Worm (Caenorhabditis elegans) whole organism, young adult: ENCODE data around the gene C02H6.3.

Experiments
- C06A6.2 ChIP-seq: fragments of 200-800 bp; sonication (Bioruptor generic); conservative IDR thresholded peaks from 2 replicates; pipeline ENCODE4 v1.3.6; 2022; ENCODE audit warnings: missing genetic modification characterization, missing compliant biosample characterization
- K11D2.4 ChIP-seq: fragments of 200-800 bp; sonication (Bioruptor generic); IDR thresholded peaks from 2 replicates; pipeline ENCODE4 v1.3.6; 2022; ENCODE audit warnings: missing genetic modification reagents, missing genetic modification characterization, missing compliant biosample characterization
- Y53G8AR.9 ChIP-seq: fragments of 200-800 bp; sonication (Bioruptor generic); conservative IDR thresholded peaks from 2 replicates; pipeline ENCODE4 v1.3.6; 2022; ENCODE audit warnings: missing genetic modification reagents, missing genetic modification characterization, missing compliant biosample characterization
- ZK185.1 ChIP-seq: sonication (generic microtip); optimal IDR thresholded peaks from 2 replicates; lab custom pipeline; 2016; ENCODE audit warnings: mild to moderate bottlenecking, missing genetic modification characterization, missing compliant biosample characterization; ENCODE audit not compliant: poor library complexity, severe bottlenecking
- akir-1 ChIP-seq: fragments of 200-800 bp; sonication (Bioruptor generic); optimal IDR thresholded peaks from 2 replicates; lab custom pipeline; 2018; ENCODE audit warnings: mild to moderate bottlenecking, missing genetic modification characterization, moderate library complexity, missing compliant biosample characterization
- ama-1 ChIP-seq, 3 experiments: fragments of 150-350 bp in 1 of 3; sonication (generic microtip) in 2 of 3; optimal IDR thresholded peaks; 2 replicates each; lab custom pipeline; 2014 to 2018; ENCODE audit warnings: missing biosample characterization in 2 of 3, missing genetic modification characterization in 2 of 3, missing genetic modification reagents in 2 of 3
- attf-5 ChIP-seq: fragments of 200-800 bp; sonication (Bioruptor generic); optimal IDR thresholded peaks from 2 replicates; lab custom pipeline; 2018; ENCODE audit warnings: mild to moderate bottlenecking, missing genetic modification characterization, missing compliant biosample characterization
- attf-6 ChIP-seq: fragments of 200-800 bp; sonication (Bioruptor generic); IDR thresholded peaks from 2 replicates; pipeline ENCODE4 v1.3.6; 2022; ENCODE audit warnings: missing genetic modification reagents, missing genetic modification characterization, missing compliant biosample characterization
- bed-1 ChIP-seq: fragments of 200-800 bp; sonication (Bioruptor generic); IDR thresholded peaks from 2 replicates; pipeline ENCODE4 v1.3.6; 2022; ENCODE audit warnings: missing genetic modification reagents, missing genetic modification characterization, missing compliant biosample characterization
- bed-2 ChIP-seq: fragments of 200-800 bp; sonication (Bioruptor generic); IDR thresholded peaks from 2 replicates; pipeline ENCODE4 v1.3.6; 2022; ENCODE audit warnings: missing genetic modification reagents, missing genetic modification characterization, missing compliant biosample characterization
- dpff-1 ChIP-seq: sonication (generic microtip); optimal IDR thresholded peaks from 2 replicates; lab custom pipeline; 2017; ENCODE audit warnings: mild to moderate bottlenecking, missing genetic modification characterization, missing compliant biosample characterization
- egrh-3 ChIP-seq: fragments of 200-800 bp; sonication (Bioruptor generic); IDR thresholded peaks from 2 replicates; pipeline ENCODE4 v1.3.6; 2022; ENCODE audit warnings: missing genetic modification reagents, missing genetic modification characterization, missing compliant biosample characterization
- lin-26 ChIP-seq: fragments of 200-800 bp; sonication (Bioruptor generic); IDR thresholded peaks from 2 replicates; pipeline ENCODE4 v1.3.6; 2022; ENCODE audit warnings: missing genetic modification reagents, missing genetic modification characterization, missing compliant biosample characterization
- lin-40 ChIP-seq: sonication (generic microtip); optimal IDR thresholded peaks from 2 replicates; lab custom pipeline; 2016; ENCODE audit warnings: missing genetic modification characterization, mild to moderate bottlenecking, missing compliant biosample characterization, missing genotype, missing genetic modification reagents
- lsl-1 ChIP-seq: fragments of 200-800 bp; sonication (Bioruptor generic); optimal IDR thresholded peaks from 2 replicates; lab custom pipeline; 2018; ENCODE audit warnings: mild to moderate bottlenecking, missing genetic modification characterization, moderate library complexity, missing compliant biosample characterization
- madf-3 ChIP-seq: fragments of 200-800 bp; sonication (Bioruptor generic); IDR thresholded peaks from 2 replicates; pipeline ENCODE4 v1.3.6; 2022; ENCODE audit warnings: missing genetic modification reagents, missing genetic modification characterization, missing compliant biosample characterization
- madf-8 ChIP-seq: fragments of 200-800 bp; sonication (Bioruptor generic); conservative IDR thresholded peaks from 2 replicates; pipeline ENCODE4 v1.3.6; 2022; ENCODE audit warnings: missing genetic modification reagents, missing genetic modification characterization, missing compliant biosample characterization
- mes-4 ChIP-seq: sonication (generic microtip); optimal IDR thresholded peaks from 2 replicates; lab custom pipeline; 2016; ENCODE audit warnings: missing genotype, missing genetic modification characterization, missing compliant biosample characterization
- mxl-1 ChIP-seq: sonication (generic microtip); optimal IDR thresholded peaks from 2 replicates; lab custom pipeline; 2016; ENCODE audit warnings: missing genetic modification characterization, missing compliant biosample characterization
- nfya-2 ChIP-seq: fragments of 200-800 bp; sonication (Bioruptor generic); IDR thresholded peaks from 2 replicates; pipeline ENCODE4 v1.3.6; 2022; ENCODE audit warnings: missing genetic modification reagents, missing genetic modification characterization, missing compliant biosample characterization
- nhr-179 ChIP-seq: sonication (generic microtip); optimal IDR thresholded peaks from 2 replicates; lab custom pipeline; 2016; ENCODE audit warnings: mild to moderate bottlenecking, missing genetic modification characterization, missing compliant biosample characterization
- nhr-27 ChIP-seq: fragments of 200-800 bp; sonication (Bioruptor generic); optimal IDR thresholded peaks from 2 replicates; lab custom pipeline; 2018; ENCODE audit warnings: mild to moderate bottlenecking, missing genetic modification characterization, moderate library complexity, missing compliant biosample characterization
- snpc-1.1 ChIP-seq: sonication (generic microtip); optimal IDR thresholded peaks from 2 replicates; lab custom pipeline; 2017; ENCODE audit warnings: missing genetic modification characterization, mild to moderate bottlenecking, missing compliant biosample characterization, antibody characterized with exemption, moderate library complexity, missing genotype, missing genetic modification reagents; ENCODE audit not compliant: insufficient read depth
- tlf-1 ChIP-seq: fragments of 200-800 bp; sonication (Bioruptor generic); optimal IDR thresholded peaks from 2 replicates; lab custom pipeline; 2018; ENCODE audit warnings: mild to moderate bottlenecking, missing genetic modification characterization, missing compliant biosample characterization
- unc-130 ChIP-seq: sonication (generic microtip); optimal IDR thresholded peaks from 2 replicates; lab custom pipeline; 2016; ENCODE audit warnings: missing genetic modification reagents, missing genetic modification characterization, missing compliant biosample characterization
- xnd-1 ChIP-seq: sonication (generic microtip); optimal IDR thresholded peaks from 2 replicates; lab custom pipeline; 2016; ENCODE audit warnings: missing genotype, missing genetic modification reagents, missing genetic modification characterization, missing compliant biosample characterization
- ztf-26 ChIP-seq: sonication (generic microtip); optimal IDR thresholded peaks from 2 replicates; lab custom pipeline; 2017; ENCODE audit warnings: missing genetic modification characterization, missing compliant biosample characterization
- ztf-28 ChIP-seq: fragments of 200-800 bp; sonication (Bioruptor generic); IDR thresholded peaks from 2 replicates; pipeline ENCODE4 v1.3.6; 2022; ENCODE audit warnings: missing genetic modification reagents, missing genetic modification characterization, missing compliant biosample characterization

C02H6.3 gene

DNA sequence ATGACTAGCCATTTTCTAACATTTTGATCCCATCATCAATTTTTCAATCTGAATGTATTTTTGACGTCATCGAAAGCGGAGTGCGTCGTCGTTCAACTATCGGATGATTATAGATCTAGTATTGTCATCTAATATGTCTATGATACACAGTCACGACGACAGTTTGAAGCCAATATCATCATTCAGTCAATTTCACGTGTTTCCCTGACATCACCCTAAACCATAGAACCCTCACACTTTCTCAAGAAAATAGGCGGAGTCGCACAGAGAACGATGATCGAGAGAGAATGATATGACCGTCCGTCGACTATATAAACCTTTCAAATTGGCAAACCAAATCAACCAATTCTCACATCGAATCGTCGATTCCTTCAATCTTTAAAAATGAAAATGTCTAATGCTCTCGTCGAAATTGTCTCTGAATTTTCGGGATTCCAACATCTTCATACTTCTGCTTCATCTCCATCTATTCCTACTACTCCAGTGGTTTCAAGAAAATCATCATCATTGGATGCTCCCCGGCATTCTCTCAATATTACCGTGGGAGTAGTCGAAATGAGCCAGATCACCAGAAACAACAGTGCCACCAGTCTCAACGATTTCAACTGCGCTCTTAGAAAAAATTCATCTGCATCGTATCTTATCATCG is 28.2 kb upstream of the C02H6.3 start, which contains the start of gene F18E3.13 (continued):
- TF ChIP-seq lin-26 (GFP tag; lab: Robert Waterston, UW) (0 out of 2 replicates have a peak, but pooled peaks have one; percentile 27), lin-40 (tag; lab: Kevin White, UChicago) (peak; percentile 35), attf-5 (GFP tag; lab: Kevin White, UChicago) (no peak), K11D2.4 (0 out of 2 replicates have a peak, but pooled peaks have one; percentile 13), unc-130 (GFP tag; lab: Kevin White, UChicago) (no peak), ama-1 (optimal IDR thresholded peaks at IDR 0.05; lab: Kevin White, UChicago) (peak; percentile 96), ama-1 (GFP tag; optimal IDR thresholded peaks at IDR 0.05; lab: Kevin White, UChicago) (no peak), snpc-1.1 (tag; lab: Kevin White, UChicago) (no peak), ztf-26 (tag; lab: Kevin White, UChicago) (peak; percentile 79), ZK185.1 (peak; percentile 43), Y53G8AR.9 (GFP tag; lab: Robert Waterston, UW) (0 out of 2 replicates have a peak, but pooled peaks have one; percentile 33)

DNA sequence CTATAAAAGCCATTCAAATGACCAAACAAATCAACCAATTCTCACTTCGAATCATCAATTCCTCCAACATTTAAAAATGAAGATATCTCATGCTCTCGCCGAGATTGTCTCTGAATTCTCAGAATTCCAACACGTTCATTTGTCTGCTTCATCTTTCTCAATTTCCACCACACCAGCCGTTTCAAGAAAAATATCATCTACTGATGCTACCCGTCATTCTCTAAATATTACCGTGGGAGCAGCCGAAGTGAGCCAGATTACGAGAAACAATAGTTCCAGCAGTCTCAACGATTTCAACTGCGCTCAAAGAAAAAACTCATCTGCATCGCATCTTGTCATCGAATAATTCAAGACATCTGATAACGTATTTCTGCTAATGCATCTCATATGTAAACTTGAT is 27.3 kb upstream of the C02H6.3 start, which contains the start of gene F18E3.12:
F18E3.12 (plus strand) TSS at position 77 of the 400 bp plus-strand sequence.
- TF ChIP-seq mes-4 (tag; lab: Kevin White, UChicago): no peak
- TF ChIP-seq nhr-179 (tag; lab: Kevin White, UChicago): no peak
- peak; percentile 94 for TF ChIP-seq ama-1 (optimal IDR thresholded peaks at IDR 0.05; lab: Kevin White, UChicago)
- no peak for TF ChIP-seq ama-1 (GFP tag; optimal IDR thresholded peaks at IDR 0.05; lab: Kevin White, UChicago)

DNA sequence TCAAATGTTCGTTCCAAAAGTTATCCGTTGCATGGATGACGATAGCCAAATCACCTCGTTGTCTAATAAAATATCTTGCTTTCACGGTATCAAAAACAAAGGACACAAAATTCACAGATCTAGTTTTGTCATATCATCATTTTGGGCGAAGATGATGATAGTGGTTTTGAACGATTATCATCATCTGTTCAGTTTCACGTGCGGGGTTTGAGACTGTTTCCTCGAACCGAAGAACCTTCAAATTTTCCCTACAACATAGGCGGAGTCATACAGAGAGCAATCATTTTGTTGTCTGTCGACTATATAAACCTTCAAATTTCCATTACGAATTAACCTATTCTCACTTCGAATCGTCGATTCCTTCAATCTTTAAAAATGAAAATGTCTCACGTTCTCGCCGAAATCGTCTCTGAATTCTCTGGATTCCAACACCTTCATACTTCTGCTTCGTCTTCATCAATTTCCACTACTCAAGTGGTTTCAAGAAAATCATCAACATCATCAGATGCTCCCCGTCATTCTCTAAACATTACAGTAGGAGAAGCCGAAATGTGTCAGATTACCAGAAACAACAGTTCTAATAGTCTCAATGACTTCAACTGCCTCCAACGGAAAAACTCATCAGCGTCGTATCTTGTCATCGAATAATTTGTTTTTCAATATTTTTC is 25.6 kb upstream of the C02H6.3 start, which contains the start of gene F18E3.11:
F18E3.11 (plus strand) TSS at position 376 of the 668 bp plus-strand sequence.
- no peak for TF ChIP-seq madf-8
- peak; percentile 48 for TF ChIP-seq lin-40 (tag; lab: Kevin White, UChicago)
- TF ChIP-seq ztf-26 (tag; lab: Kevin White, UChicago): peak; percentile 57
- 0 out of 2 replicates have a peak, but pooled peaks have one; percentile 15 for TF ChIP-seq C06A6.2 (GFP tag; lab: Robert Waterston, UW)
- TF ChIP-seq dpff-1 (tag; lab: Kevin White, UChicago): no peak
- TF ChIP-seq bed-1: no peak
- TF ChIP-seq ama-1 (optimal IDR thresholded peaks at IDR 0.05; lab: Kevin White, UChicago): peak; percentile 97
- no peak for TF ChIP-seq ama-1 (GFP tag; optimal IDR thresholded peaks at IDR 0.05; lab: Kevin White, UChicago)

DNA sequence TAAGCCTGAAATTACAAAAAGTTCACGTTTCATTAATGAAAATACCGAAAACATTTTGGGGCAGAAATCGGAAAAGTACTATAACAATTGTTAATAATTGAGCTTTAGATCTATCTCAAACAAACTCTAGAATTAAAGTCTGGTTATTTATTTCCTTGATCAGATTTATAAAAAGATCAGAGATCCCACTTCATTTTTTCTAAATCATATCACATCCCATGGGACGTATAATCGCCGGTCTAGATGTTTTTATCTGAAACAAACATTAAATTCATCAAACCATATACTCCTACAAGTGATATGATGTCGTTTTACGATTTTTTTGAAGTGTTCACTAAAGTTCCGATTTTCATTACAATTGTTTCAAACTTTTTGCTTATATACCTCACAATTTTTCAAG is 24.0 kb upstream of the C02H6.3 start, which contains the start of gene str-41:
str-41 (plus strand) TSS at position 301 of the 400 bp plus-strand sequence.
- TF ChIP-seq madf-3 (GFP tag; lab: Robert Waterston, UW): no peak
- TF ChIP-seq mxl-1 (tag; lab: Kevin White, UChicago): no peak
- no peak for TF ChIP-seq ztf-26 (tag; lab: Kevin White, UChicago)
- no peak for TF ChIP-seq akir-1 (GFP tag; lab: Kevin White, UChicago)
- no peak for TF ChIP-seq nfya-2 (GFP tag; lab: Robert Waterston, UW)
- TF ChIP-seq nhr-27 (tag; lab: Kevin White, UChicago): no peak
- no peak for TF ChIP-seq egrh-3 (GFP tag; lab: Robert Waterston, UW)
- no peak for TF ChIP-seq tlf-1 (GFP tag; lab: Kevin White, UChicago)
- no peak for TF ChIP-seq bed-2 (GFP tag; lab: Robert Waterston, UW)
- no peak for TF ChIP-seq lsl-1 (GFP tag; lab: Kevin White, UChicago)
- no peak for TF ChIP-seq attf-6 (GFP tag; lab: Robert Waterston, UW)
- TF ChIP-seq xnd-1 (tag; lab: Kevin White, UChicago): no peak
- TF ChIP-seq ztf-28 (GFP tag; lab: Robert Waterston, UW): no peak
